Worm (Caenorhabditis elegans): Measurements from ENCODE around the gene T14E8.2.

DNA sequence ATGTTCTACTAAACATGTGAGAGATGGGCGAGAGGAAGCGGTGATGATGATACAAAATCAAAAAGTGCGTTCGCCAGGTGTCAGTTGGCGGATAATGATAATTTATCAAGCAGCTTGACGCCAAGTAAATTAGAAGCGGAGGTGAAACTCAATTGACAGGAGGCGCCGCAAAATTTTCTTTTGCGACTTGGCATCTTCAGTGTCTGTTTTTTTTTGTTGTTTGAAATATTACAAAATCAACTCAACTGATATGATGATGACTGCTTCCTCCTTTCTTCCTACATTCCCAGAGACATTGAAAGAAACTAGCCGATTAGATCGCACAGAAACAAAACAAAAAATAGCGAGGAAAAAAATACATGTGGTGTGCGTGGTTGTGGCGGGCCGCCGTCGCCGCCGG is 33.2 kb downstream of the T14E8.2 start:
- TF ChIP-seq nhr-76 (tag; optimal IDR thresholded peaks at IDR 0.05) = no peak
- TF ChIP-seq lsy-2 (tag; optimal IDR thresholded peaks at IDR 0.05) = no peak
- no peak for TF ChIP-seq pha-4 (tag; optimal IDR thresholded peaks at IDR 0.05)
- TF ChIP-seq nhr-28 (tag; optimal IDR thresholded peaks at IDR 0.05) = no peak
- TF ChIP-seq ces-1 (GFP tag; optimal IDR thresholded peaks at IDR 0.05) = no peak
- no peak for TF ChIP-seq elt-3 (tag; optimal IDR thresholded peaks at IDR 0.05)
- no peak for TF ChIP-seq mab-5 (tag; optimal IDR thresholded peaks at IDR 0.05)
- no peak for TF ChIP-seq lin-13 (tag; optimal IDR thresholded peaks at IDR 0.05)
- peak; percentile 1 for TF ChIP-seq unc-62 (GFP tag; optimal IDR thresholded peaks at IDR 0.05)

Data from whole organism, mixed stage, embryonic.